Worm (Caenorhabditis elegans) whole organism, young adult: ENCODE data around the gene spp-9.

Experiments used
- B0035.1 ChIP-seq: sonication (generic microtip); optimal IDR thresholded peaks from 2 replicates; lab custom pipeline; 2016; ENCODE audit warnings: missing genetic modification characterization, mild to moderate bottlenecking, missing compliant biosample characterization, missing genotype, missing genetic modification reagents
- B0261.1 ChIP-seq: sonication (generic microtip); optimal IDR thresholded peaks from 2 replicates; lab custom pipeline; 2016; ENCODE audit warnings: mild to moderate bottlenecking, missing genetic modification characterization, moderate library complexity, missing compliant biosample characterization
- F23B12.7 ChIP-seq: sonication (generic microtip); optimal IDR thresholded peaks from 2 replicates; lab custom pipeline; 2017; ENCODE audit warnings: missing genetic modification characterization, mild to moderate bottlenecking, missing compliant biosample characterization, antibody characterized with exemption, moderate library complexity; ENCODE audit not compliant: insufficient read depth
- F33H1.4 ChIP-seq: fragments of 200-800 bp; sonication (Bioruptor generic); IDR thresholded peaks from 2 replicates; pipeline ENCODE4 v1.3.6; 2022; ENCODE audit warnings: missing genetic modification reagents, missing genetic modification characterization, missing compliant biosample characterization
- F39B2.1 ChIP-seq: fragments of 200-800 bp; sonication (Bioruptor generic); IDR thresholded peaks from 2 replicates; pipeline ENCODE4 v1.3.6; 2022; ENCODE audit warnings: missing genetic modification reagents, missing genetic modification characterization, missing compliant biosample characterization
- K11D2.4 ChIP-seq: fragments of 200-800 bp; sonication (Bioruptor generic); IDR thresholded peaks from 2 replicates; pipeline ENCODE4 v1.3.6; 2022; ENCODE audit warnings: missing genetic modification reagents, missing genetic modification characterization, missing compliant biosample characterization
- K12H6.12 ChIP-seq: fragments of 200-800 bp; sonication (Bioruptor generic); optimal IDR thresholded peaks from 2 replicates; lab custom pipeline; 2018; ENCODE audit warnings: mild to moderate bottlenecking, missing genetic modification characterization, missing compliant biosample characterization
- Y53F4B.3 ChIP-seq: fragments of 200-800 bp; sonication (Bioruptor generic); IDR thresholded peaks from 2 replicates; pipeline ENCODE4 v1.3.6; 2022; ENCODE audit warnings: missing genetic modification reagents, missing genetic modification characterization, missing compliant biosample characterization
- atf-7 ChIP-seq: sonication (generic microtip); optimal IDR thresholded peaks from 2 replicates; lab custom pipeline; 2017; ENCODE audit warnings: mild to moderate bottlenecking, missing genetic modification characterization, missing compliant biosample characterization
- athp-1 ChIP-seq: sonication (generic microtip); optimal IDR thresholded peaks from 2 replicates; lab custom pipeline; 2017; ENCODE audit warnings: mild to moderate bottlenecking, missing genetic modification characterization, missing compliant biosample characterization
- bed-2 ChIP-seq: fragments of 200-800 bp; sonication (Bioruptor generic); IDR thresholded peaks from 2 replicates; pipeline ENCODE4 v1.3.6; 2022; ENCODE audit warnings: missing genetic modification reagents, missing genetic modification characterization, missing compliant biosample characterization
- ccch-3 ChIP-seq: fragments of 200-800 bp; sonication (Bioruptor generic); optimal IDR thresholded peaks from 2 replicates; lab custom pipeline; 2018; ENCODE audit warnings: mild to moderate bottlenecking, missing genetic modification characterization, missing compliant biosample characterization
- cebp-1 ChIP-seq, 2 experiments: fragments of 200-800 bp in 1 of 2; sonication (Bioruptor generic) in 1 of 2; sonication (generic microtip) in 1 of 2; IDR thresholded peaks in 1 of 2; optimal IDR thresholded peaks in 1 of 2; 2 replicates each; pipeline versions ENCODE4 v1.3.6 to Lab custom; 2017 to 2022; ENCODE audit warnings: missing compliant biosample characterization in 2 of 2, missing genetic modification characterization in 2 of 2, mild to moderate bottlenecking in 1 of 2, missing genetic modification reagents in 1 of 2, moderate library complexity in 1 of 2
- ceh-27 ChIP-seq: fragments of 200-800 bp; sonication (Bioruptor generic); optimal IDR thresholded peaks from 2 replicates; lab custom pipeline; 2018; ENCODE audit warnings: mild to moderate bottlenecking, missing genetic modification characterization, moderate library complexity, missing compliant biosample characterization
- ceh-91 ChIP-seq: fragments of 200-800 bp; sonication (Bioruptor generic); IDR thresholded peaks from 2 replicates; pipeline ENCODE4 v1.3.6; 2022; ENCODE audit warnings: missing genetic modification reagents, missing genetic modification characterization, missing compliant biosample characterization
- die-1 ChIP-seq: sonication (generic microtip); optimal IDR thresholded peaks from 2 replicates; lab custom pipeline; 2016; ENCODE audit warnings: missing genotype, mild to moderate bottlenecking, missing genetic modification characterization, missing compliant biosample characterization
- dox-1 ChIP-seq: fragments of 200-800 bp; sonication (Bioruptor generic); IDR thresholded peaks from 2 replicates; pipeline ENCODE4 v1.3.6; 2022; ENCODE audit warnings: missing genetic modification reagents, missing genetic modification characterization, missing compliant biosample characterization
- dpff-1 ChIP-seq: sonication (generic microtip); optimal IDR thresholded peaks from 2 replicates; lab custom pipeline; 2017; ENCODE audit warnings: mild to moderate bottlenecking, missing genetic modification characterization, missing compliant biosample characterization
- dpl-1 ChIP-seq: fragments of 150-350 bp; optimal IDR thresholded peaks from 2 replicates; lab custom pipeline; 2014; ENCODE audit warnings: missing biosample characterization, missing genetic modification reagents, missing genetic modification characterization
- egl-18 ChIP-seq: fragments of 200-800 bp; sonication (Bioruptor generic); IDR thresholded peaks from 2 replicates; pipeline ENCODE4 v1.3.6; 2022; ENCODE audit warnings: missing genetic modification reagents, missing genetic modification characterization, missing compliant biosample characterization
- ekl-4 ChIP-seq: fragments of 200-800 bp; sonication (Bioruptor generic); IDR thresholded peaks from 2 replicates; pipeline ENCODE4 v1.3.6; 2022; ENCODE audit warnings: missing genetic modification reagents, missing genetic modification characterization, missing compliant biosample characterization
- ets-4 ChIP-seq: fragments of 200-800 bp; sonication (Bioruptor generic); optimal IDR thresholded peaks from 2 replicates; lab custom pipeline; 2018; ENCODE audit warnings: mild to moderate bottlenecking, missing genetic modification characterization, missing compliant biosample characterization
- fkh-3 ChIP-seq: sonication (generic microtip); optimal IDR thresholded peaks from 2 replicates; lab custom pipeline; 2016; ENCODE audit warnings: mild to moderate bottlenecking, missing genetic modification characterization, missing compliant biosample characterization
- hsf-1 ChIP-seq: fragments of 200-800 bp; sonication (Bioruptor generic); IDR thresholded peaks from 2 replicates; pipeline ENCODE4 v1.3.6; 2022; ENCODE audit warnings: missing genetic modification reagents, missing genetic modification characterization, missing compliant biosample characterization
- let-526 ChIP-seq: fragments of 200-800 bp; sonication (Bioruptor generic); IDR thresholded peaks from 2 replicates; pipeline ENCODE4 v1.3.6; 2022; ENCODE audit warnings: missing genetic modification reagents, missing genetic modification characterization, missing compliant biosample characterization
- let-607 ChIP-seq, 2 experiments: fragments of 200-800 bp in 1 of 2; sonication (Bioruptor generic) in 1 of 2; sonication (generic microtip) in 1 of 2; optimal IDR thresholded peaks; 2 replicates each; lab custom pipeline; 2016 to 2018; ENCODE audit warnings: mild to moderate bottlenecking in 2 of 2, missing compliant biosample characterization in 2 of 2, missing genetic modification characterization in 2 of 2, moderate library complexity in 2 of 2, missing genotype in 1 of 2
- lin-35 ChIP-seq, 3 experiments: fragments of 150-350 bp in 2 of 3; sonication (generic microtip) in 1 of 3; optimal IDR thresholded peaks; 2 replicates each; lab custom pipeline; 2014 to 2018; ENCODE audit warnings: missing biosample characterization in 3 of 3, missing genetic modification characterization in 3 of 3, missing genetic modification reagents in 3 of 3
- lin-54 ChIP-seq: fragments of 200-800 bp; sonication (Bioruptor generic); optimal IDR thresholded peaks from 2 replicates; lab custom pipeline; 2018; ENCODE audit warnings: mild to moderate bottlenecking, missing genetic modification characterization, missing compliant biosample characterization
- lir-1 ChIP-seq: fragments of 200-800 bp; sonication (Bioruptor generic); conservative IDR thresholded peaks from 2 replicates; pipeline ENCODE4 v1.3.6; 2022; ENCODE audit warnings: missing genetic modification reagents, missing genetic modification characterization, missing compliant biosample characterization
- madf-10 ChIP-seq: sonication (generic microtip); optimal IDR thresholded peaks from 2 replicates; lab custom pipeline; 2016; ENCODE audit warnings: mild to moderate bottlenecking, missing genetic modification characterization, missing compliant biosample characterization
- madf-3 ChIP-seq: fragments of 200-800 bp; sonication (Bioruptor generic); IDR thresholded peaks from 2 replicates; pipeline ENCODE4 v1.3.6; 2022; ENCODE audit warnings: missing genetic modification reagents, missing genetic modification characterization, missing compliant biosample characterization
- mxl-1 ChIP-seq: sonication (generic microtip); optimal IDR thresholded peaks from 2 replicates; lab custom pipeline; 2016; ENCODE audit warnings: missing genetic modification characterization, missing compliant biosample characterization
- nhr-120 ChIP-seq: fragments of 200-800 bp; sonication (Bioruptor generic); IDR thresholded peaks from 2 replicates; pipeline ENCODE4 v1.3.6; 2022; ENCODE audit warnings: missing genetic modification characterization, missing compliant biosample characterization
- nhr-80 ChIP-seq: sonication (generic microtip); optimal IDR thresholded peaks from 2 replicates; lab custom pipeline; 2016; ENCODE audit warnings: missing genetic modification characterization, missing compliant biosample characterization
- pha-4 ChIP-seq: fragments of 150-350 bp; sonication (generic microtip); optimal IDR thresholded peaks from 2 replicates; lab custom pipeline; 2014; ENCODE audit warnings: missing biosample characterization, missing genetic modification reagents, missing genetic modification characterization
- sdz-38 ChIP-seq: sonication (generic microtip); optimal IDR thresholded peaks from 2 replicates; lab custom pipeline; 2016; ENCODE audit warnings: missing genotype, missing genetic modification characterization, missing compliant biosample characterization
- snpc-1.1 ChIP-seq: sonication (generic microtip); optimal IDR thresholded peaks from 2 replicates; lab custom pipeline; 2017; ENCODE audit warnings: missing genetic modification characterization, mild to moderate bottlenecking, missing compliant biosample characterization, antibody characterized with exemption, moderate library complexity, missing genotype, missing genetic modification reagents; ENCODE audit not compliant: insufficient read depth
- snpc-3.4 ChIP-seq: sonication (generic microtip); optimal IDR thresholded peaks from 2 replicates; lab custom pipeline; 2017; ENCODE audit warnings: missing genetic modification characterization, mild to moderate bottlenecking, missing compliant biosample characterization, antibody characterized with exemption, moderate library complexity, missing genotype, missing genetic modification reagents
- snpc-4 ChIP-seq, 5 experiments: fragments of 150-350 bp in 1 of 5; sonication (generic microtip) in 4 of 5; optimal IDR thresholded peaks; 2 replicates each; lab custom pipeline; 2014 to 2018; ENCODE audit warnings: missing genetic modification characterization in 5 of 5, missing biosample characterization in 3 of 5, antibody characterized with exemption in 2 of 5, mild to moderate bottlenecking in 2 of 5, missing compliant biosample characterization in 2 of 5, missing genotype in 2 of 5, moderate library complexity in 2 of 5, missing genetic modification reagents in 1 of 5
- unc-130 ChIP-seq: sonication (generic microtip); optimal IDR thresholded peaks from 2 replicates; lab custom pipeline; 2016; ENCODE audit warnings: missing genetic modification reagents, missing genetic modification characterization, missing compliant biosample characterization
- unc-62 ChIP-seq: fragments of 150-350 bp; optimal IDR thresholded peaks from 2 replicates; lab custom pipeline; 2014; ENCODE audit warnings: missing biosample characterization, missing genetic modification reagents, missing genetic modification characterization
- zfh-2 ChIP-seq: fragments of 200-800 bp; sonication (Bioruptor generic); conservative IDR thresholded peaks from 2 replicates; pipeline ENCODE4 v1.3.6; 2022; ENCODE audit warnings: missing genetic modification reagents, missing genetic modification characterization, missing compliant biosample characterization
- ztf-25 ChIP-seq: fragments of 200-800 bp; sonication (Bioruptor generic); IDR thresholded peaks from 2 replicates; pipeline ENCODE4 v1.3.6; 2022; ENCODE audit warnings: missing genetic modification reagents, missing genetic modification characterization, missing compliant biosample characterization
- ztf-26 ChIP-seq: sonication (generic microtip); optimal IDR thresholded peaks from 2 replicates; lab custom pipeline; 2017; ENCODE audit warnings: missing genetic modification characterization, missing compliant biosample characterization

Gene spp-9

DNA sequence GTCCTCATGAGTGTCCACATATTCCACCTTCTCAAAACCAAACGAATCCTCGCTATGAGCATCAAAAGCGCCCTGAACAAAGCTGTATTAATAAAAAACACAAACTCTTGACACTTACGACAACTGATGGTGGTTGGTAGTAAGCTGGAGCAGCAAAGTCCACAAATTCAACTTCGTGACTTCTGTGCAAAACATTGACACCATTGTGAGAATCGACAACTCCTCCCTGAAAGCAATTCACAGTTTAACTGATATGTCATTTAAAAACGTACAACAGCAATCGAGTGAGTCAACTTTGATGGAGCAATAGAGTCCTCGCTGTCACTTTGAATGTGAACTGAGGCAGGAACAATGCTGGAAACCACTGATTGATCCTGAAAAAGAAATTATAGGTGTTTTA is 29.8 kb downstream of the spp-9 start:
- TF ChIP-seq K11D2.4 (no peak), snpc-3.4 (no peak), nhr-80 (peak; percentile 33)

DNA sequence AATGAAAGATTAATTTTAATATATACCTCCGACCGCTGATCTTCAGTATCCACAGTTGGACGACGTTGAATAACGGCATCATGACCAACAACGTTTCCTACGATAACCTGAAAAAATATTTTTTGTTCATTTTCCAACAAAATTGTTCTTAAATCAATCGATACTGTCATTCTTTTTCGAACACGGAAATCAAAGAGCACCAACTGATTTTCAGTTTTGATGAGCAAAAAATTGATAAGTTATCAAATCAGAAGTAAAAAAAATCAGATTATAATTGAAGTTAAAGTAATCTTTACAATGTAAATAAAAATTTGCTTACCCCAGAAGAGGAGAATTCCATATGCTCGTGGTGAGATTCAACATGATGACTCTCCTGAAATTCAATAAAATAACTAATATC is 30.8 kb downstream of the spp-9 start:
- TF ChIP-seq bed-2 (GFP tag; lab: Robert Waterston, UW) = no peak
- no peak for TF ChIP-seq nhr-120
- TF ChIP-seq zfh-2 = no peak
- TF ChIP-seq, all 124 proteins: peak for 0

DNA sequence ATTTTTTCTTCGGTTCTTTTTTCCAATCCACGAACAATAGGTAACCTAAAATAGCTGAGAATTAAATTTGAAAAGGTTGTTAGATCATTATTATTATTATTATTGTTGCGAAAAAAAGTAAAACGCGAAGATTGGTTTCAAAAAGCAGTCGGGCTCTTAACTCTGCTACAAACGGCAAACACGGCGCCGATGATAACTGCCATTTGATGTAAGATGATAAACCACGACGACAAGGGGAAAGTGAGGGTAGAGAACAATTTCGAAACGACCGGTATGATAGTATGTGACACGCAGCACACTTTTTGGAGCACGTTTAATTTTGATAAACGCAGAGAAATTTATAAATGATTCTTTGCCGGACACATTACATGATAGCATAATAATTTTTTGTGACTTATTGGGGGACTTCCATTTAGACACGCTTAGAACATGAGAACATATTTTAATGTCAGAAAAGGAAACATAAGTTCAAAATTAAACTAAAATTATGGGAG is 31.5 kb downstream of the spp-9 start, which contains the start of gene hpo-34:
Gene hpo-34, minus strand, starts transcription at position 51 of the 494 bp plus-strand sequence.
- TF ChIP-seq B0035.1 (tag; lab: Kevin White, UChicago) = no peak
- peak; percentile 62 to 80 for TF ChIP-seq let-607 (tag; optimal IDR thresholded peaks at IDR 0.05; lab: Kevin White, UChicago)
- TF ChIP-seq egl-18 (GFP tag; lab: Robert Waterston, UW) = no peak
- TF ChIP-seq hsf-1 (GFP tag; lab: Robert Waterston, UW) = no peak
- TF ChIP-seq ztf-25 = no peak
- TF ChIP-seq sdz-38 = no peak
- TF ChIP-seq madf-10 = no peak
- TF ChIP-seq dpl-1 (GFP tag; lab: Kevin White, UChicago) = no peak
- TF ChIP-seq mxl-1 (tag; lab: Kevin White, UChicago) = no peak
- no peak for TF ChIP-seq F33H1.4 (GFP tag; lab: Robert Waterston, UW)
- TF ChIP-seq ztf-26 (tag; lab: Kevin White, UChicago) = no peak
- TF ChIP-seq ets-4 (GFP tag; lab: Kevin White, UChicago) = peak; percentile 56
- no peak for TF ChIP-seq ceh-91 (GFP tag; lab: Robert Waterston, UW)
- no peak for TF ChIP-seq lir-1 (GFP tag; lab: Robert Waterston, UW)
- TF ChIP-seq atf-7 (tag; lab: Kevin White, UChicago) = peak; percentile 41
- no peak for TF ChIP-seq snpc-1.1 (tag; lab: Kevin White, UChicago)
- TF ChIP-seq dox-1 (GFP tag; lab: Robert Waterston, UW) = peak; percentile 60
- no peak for TF ChIP-seq lin-35 (GFP tag; optimal IDR thresholded peaks at IDR 0.05; lab: Kevin White, UChicago)
- TF ChIP-seq ceh-27 (GFP tag; lab: Kevin White, UChicago) = no peak
- no peak for TF ChIP-seq ekl-4 (GFP tag; lab: Robert Waterston, UW)
- no peak for TF ChIP-seq athp-1 (tag; lab: Kevin White, UChicago)
- no peak for TF ChIP-seq fkh-3 (tag; lab: Kevin White, UChicago)
- no peak for TF ChIP-seq dpff-1 (tag; lab: Kevin White, UChicago)
- no peak for TF ChIP-seq lin-54
- TF ChIP-seq madf-3 = no peak
- TF ChIP-seq snpc-4 (GFP tag; optimal IDR thresholded peaks at IDR 0.05; lab: Kevin White, UChicago) = no peak
- peak in 1 of 4 experiments; percentile 25 for TF ChIP-seq snpc-4 (tag; optimal IDR thresholded peaks at IDR 0.05; lab: Kevin White, UChicago)
- TF ChIP-seq let-526 (GFP tag; lab: Robert Waterston, UW) = no peak
- no peak for TF ChIP-seq F23B12.7 (tag; lab: Kevin White, UChicago)
- TF ChIP-seq nhr-80 = peak; percentile 98
- no peak for TF ChIP-seq B0261.1 (tag; lab: Kevin White, UChicago)
- TF ChIP-seq cebp-1 (GFP tag; IDR thresholded peaks at IDR 0.05; lab: Robert Waterston, UW) = no peak; the same call in 1 of the 2 replicates
- peak; percentile 69 for TF ChIP-seq cebp-1 (tag; optimal IDR thresholded peaks at IDR 0.05; lab: Kevin White, UChicago)
- TF ChIP-seq K12H6.12 (tag; lab: Kevin White, UChicago) = no peak
- TF ChIP-seq K11D2.4 = no peak
- no peak for TF ChIP-seq pha-4 (tag; lab: Kevin White, UChicago)
- TF ChIP-seq die-1 (tag; lab: Kevin White, UChicago) = no peak
- TF ChIP-seq unc-130 (GFP tag; lab: Kevin White, UChicago) = no peak
- no peak for TF ChIP-seq F39B2.1
- no peak for TF ChIP-seq Y53F4B.3 (GFP tag; lab: Robert Waterston, UW)
- TF ChIP-seq ccch-3 (GFP tag; lab: Kevin White, UChicago) = no peak
- TF ChIP-seq unc-62 (GFP tag; lab: Kevin White, UChicago) = no peak
